Fruit fly (Drosophila melanogaster): ENCODE data around the gene mbf1.

The mbf1 gene

DNA sequence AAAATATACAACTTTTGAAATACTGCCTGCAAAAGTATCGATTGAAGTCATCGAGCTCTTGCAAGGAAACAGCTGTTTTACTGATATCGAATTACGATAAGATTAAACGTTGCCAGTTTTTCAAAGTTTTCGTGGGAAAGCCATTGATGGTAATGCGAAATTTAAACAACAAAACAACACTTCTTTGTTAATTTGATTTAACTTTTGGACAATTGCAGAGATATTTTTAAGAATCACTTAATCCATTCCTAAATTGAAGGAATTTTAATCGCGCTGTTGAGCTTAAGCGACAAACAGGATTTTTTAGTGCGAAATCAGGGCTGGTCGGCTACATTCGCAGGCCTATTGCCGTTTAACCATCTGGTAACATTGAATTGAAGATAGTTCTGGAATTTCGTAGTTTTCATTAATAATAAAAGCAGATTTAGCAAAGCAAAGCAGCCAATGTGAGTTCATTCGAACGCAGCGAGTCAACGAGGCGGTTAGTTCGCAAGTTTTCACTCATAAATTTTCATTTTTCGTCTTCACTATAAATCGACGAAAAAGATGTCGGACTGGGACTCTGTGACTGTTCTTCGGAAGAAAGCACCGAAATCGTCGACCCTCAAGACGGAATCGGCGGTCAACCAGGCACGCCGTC is at the start of gene mbf1 (continued):
- TF ChIP-seq slp2 (GFP tag; optimal IDR thresholded peaks at IDR 0.05) (peak; percentile 20), CG33557 (GFP tag; optimal IDR thresholded peaks at IDR 0.05) (no peak), CG7928 (GFP tag; optimal IDR thresholded peaks at IDR 0.05) (peak; percentile 19), BtbVII (GFP tag; optimal IDR thresholded peaks at IDR 0.05) (peak; percentile 15), YL-1 (GFP tag; optimal IDR thresholded peaks at IDR 0.05) (peak; percentile 91), sens (GFP tag) (peak; percentile 89), bowl (GFP tag; IDR thresholded peaks at IDR 0.05) (no peak), inv (GFP tag; IDR thresholded peaks at IDR 0.05; ENCODE audit: partially characterized antibody) (peak; percentile 48; the same call in 1 of the 2 replicates), CG31441 (GFP tag; IDR thresholded peaks at IDR 0.05) (0 out of 2 replicates have a peak, but pooled peaks have one; percentile 20), CG4360 (GFP tag; IDR thresholded peaks at IDR 0.05) (no peak), stwl (tag; optimal IDR thresholded peaks at IDR 0.05) (peak; percentile 85), E2f2 (GFP tag; IDR thresholded peaks at IDR 0.05) (peak; percentile 69), sens-2 (GFP tag; IDR thresholded peaks at IDR 0.05) (no peak), Gsc (GFP tag; IDR thresholded peaks at IDR 0.05) (no peak)

DNA sequence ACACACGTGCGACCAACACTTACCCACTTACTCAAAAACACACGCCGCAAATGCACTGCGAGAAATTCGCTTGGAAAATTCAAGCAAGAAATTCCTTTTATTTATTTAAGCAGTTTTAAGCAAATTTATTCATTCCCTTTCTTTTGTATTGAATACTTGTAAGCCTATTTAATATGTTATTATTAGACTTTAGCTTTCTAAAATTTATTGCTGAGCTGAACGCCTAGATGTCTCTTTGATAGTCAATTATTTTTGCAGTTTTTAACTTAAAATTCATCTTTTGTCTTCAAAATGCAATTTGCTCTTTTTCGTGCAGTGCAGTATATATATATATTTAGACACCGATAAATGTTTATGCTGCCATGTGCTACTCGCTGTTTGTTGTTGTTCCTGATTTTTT is 40.3 kb upstream of the mbf1 start:
- TF ChIP-seq CG8089 (GFP tag; optimal IDR thresholded peaks at IDR 0.05), result peak; percentile 63
- peak; percentile 18 for TF ChIP-seq CG3838 (GFP tag; optimal IDR thresholded peaks at IDR 0.05)
- TF ChIP-seq btn (GFP tag; optimal IDR thresholded peaks at IDR 0.05), result peak; percentile 10
- peak; percentile 75; the same call in 2 of the 3 replicates for TF ChIP-seq so (GFP tag; IDR thresholded peaks at IDR 0.05)
- peak; percentile 82 for TF ChIP-seq Xbp1 (GFP tag; optimal IDR thresholded peaks at IDR 0.05)
- TF ChIP-seq pzg (GFP tag; optimal IDR thresholded peaks at IDR 0.05), result no peak
- TF ChIP-seq CG3726 (GFP tag; IDR thresholded peaks at IDR 0.05), result no peak
- TF ChIP-seq CG8290 (GFP tag; optimal IDR thresholded peaks at IDR 0.05), result no peak
- TF ChIP-seq CG8290 (tag; optimal IDR thresholded peaks at IDR 0.05), result no peak
- TF ChIP-seq Poxn (GFP tag; IDR thresholded peaks at IDR 0.05), result 0 out of 2 replicates have a peak, but pooled peaks have one; percentile 15
- no peak for TF ChIP-seq CG43689 (GFP tag; IDR thresholded peaks at IDR 0.05)
- TF ChIP-seq gfzf (GFP tag; optimal IDR thresholded peaks at IDR 0.05), result no peak
- peak; percentile 85 for TF ChIP-seq cwo (GFP tag; optimal IDR thresholded peaks at IDR 0.05)
- peak; percentile 75 for TF ChIP-seq trem (tag; optimal IDR thresholded peaks at IDR 0.05)
- TF ChIP-seq CG11085 (GFP tag; IDR thresholded peaks at IDR 0.05), result peak; percentile 36; the same call in 1 of the 2 replicates
- peak; percentile 81 for TF ChIP-seq CG18619 (GFP tag; optimal IDR thresholded peaks at IDR 0.05)
- no peak for TF ChIP-seq cad (GFP tag; optimal IDR thresholded peaks at IDR 0.05)
- TF ChIP-seq aop (GFP tag; IDR thresholded peaks at IDR 0.05), result no peak
- no peak for TF ChIP-seq fd102C (GFP tag; optimal IDR thresholded peaks at IDR 0.05)
- TF ChIP-seq Sin3A (optimal IDR thresholded peaks at IDR 0.05), result no peak
- peak; percentile 69 for TF ChIP-seq sqz (GFP tag; optimal IDR thresholded peaks at IDR 0.05)
- TF ChIP-seq bowl (GFP tag; IDR thresholded peaks at IDR 0.05), result no peak
- TF ChIP-seq sens (GFP tag), result peak; percentile 95
- TF ChIP-seq tup (GFP tag; optimal IDR thresholded peaks at IDR 0.05), result no peak
- peak; percentile 58 for TF ChIP-seq CG13624 (GFP tag; optimal IDR thresholded peaks at IDR 0.05)
- peak; percentile 58 for TF ChIP-seq Six4 (GFP tag; optimal IDR thresholded peaks at IDR 0.05)
- peak; percentile 62 for TF ChIP-seq ab (GFP tag; optimal IDR thresholded peaks at IDR 0.05)
- TF ChIP-seq CG9437 (GFP tag; optimal IDR thresholded peaks at IDR 0.05), result peak; percentile 80
- TF ChIP-seq CHES-1-like (GFP tag; optimal IDR thresholded peaks at IDR 0.05), result peak; percentile 50
- peak; percentile 59 for TF ChIP-seq CG15696 (tag; optimal IDR thresholded peaks at IDR 0.05)
- TF ChIP-seq CG1233 (GFP tag; optimal IDR thresholded peaks at IDR 0.05), result peak; percentile 79
- no peak for TF ChIP-seq Hr39 (optimal IDR thresholded peaks at IDR 0.05)
- TF ChIP-seq schlank (tag; optimal IDR thresholded peaks at IDR 0.05), result peak; percentile 38
- TF ChIP-seq CG15011 (GFP tag; optimal IDR thresholded peaks at IDR 0.05), result peak; percentile 72
- peak; percentile 26 for TF ChIP-seq CG4707 (GFP tag; optimal IDR thresholded peaks at IDR 0.05)
- no peak for TF ChIP-seq wek (GFP tag; optimal IDR thresholded peaks at IDR 0.05)
- TF ChIP-seq Ets65A (GFP tag), result peak; percentile 93
- TF ChIP-seq chm (GFP tag; IDR thresholded peaks at IDR 0.05), result no peak; the same call in 1 of the 2 replicates
- peak; percentile 6 for TF ChIP-seq CG17186 (GFP tag; optimal IDR thresholded peaks at IDR 0.05)

Measured in whole organism, embryonic.